Fruit fly (Drosophila melanogaster): ENCODE results near the gene CG42714.

CG42714 gene

dm6 chr3L:6220187-6220586 is 13.7 kb downstream of the CG42714 start, which contains the start of gene CG33946 (continued):
- TF ChIP-seq otp (GFP tag; IDR thresholded peaks at IDR 0.05) = 0 out of 3 replicates have a peak, but pooled peaks have one; percentile 22
- TF ChIP-seq D19B (GFP tag; optimal IDR thresholded peaks at IDR 0.05) = no peak
- TF ChIP-seq jing (GFP tag; optimal IDR thresholded peaks at IDR 0.05) = peak; percentile 1
- TF ChIP-seq Camta (GFP tag; optimal IDR thresholded peaks at IDR 0.05) = no peak
- no peak for TF ChIP-seq CG6854 (GFP tag; optimal IDR thresholded peaks at IDR 0.05)
- no peak for TF ChIP-seq GATAe (GFP tag; conservative IDR thresholded peaks at IDR 0.05)
- TF ChIP-seq CG15269 (tag; optimal IDR thresholded peaks at IDR 0.05) = no peak
- TF ChIP-seq jigr1 (GFP tag; IDR thresholded peaks at IDR 0.05) = no peak
- no peak for TF ChIP-seq gsb-n (tag; optimal IDR thresholded peaks at IDR 0.05)
- TF ChIP-seq zen2 (GFP tag; IDR thresholded peaks at IDR 0.05; ENCODE audit: partially characterized antibody) = no peak
- no peak for TF ChIP-seq CG3407 (GFP tag; optimal IDR thresholded peaks at IDR 0.05)
- no peak for TF ChIP-seq NK7.1 (GFP tag; optimal IDR thresholded peaks at IDR 0.05)
- no peak for TF ChIP-seq CG31224 (GFP tag; IDR thresholded peaks at IDR 0.05)
- TF ChIP-seq CG2116 (GFP tag; optimal IDR thresholded peaks at IDR 0.05) = no peak
- peak; percentile 27 for TF ChIP-seq CG1603 (tag; optimal IDR thresholded peaks at IDR 0.05)
- peak; percentile 30; the same call in 1 of the 2 replicates for TF ChIP-seq Rfx (GFP tag; IDR thresholded peaks at IDR 0.05)
- TF ChIP-seq Doc3 (GFP tag; IDR thresholded peaks at IDR 0.05; ENCODE audit: partially characterized antibody) = no peak
- TF ChIP-seq fd96Cb (tag; optimal IDR thresholded peaks at IDR 0.05) = no peak
- no peak for TF ChIP-seq bowl (GFP tag; IDR thresholded peaks at IDR 0.05)
- TF ChIP-seq Hand (GFP tag; optimal IDR thresholded peaks at IDR 0.05) = no peak
- TF ChIP-seq CG7786 (GFP tag; optimal IDR thresholded peaks at IDR 0.05) = no peak
- TF ChIP-seq Fer2 (tag; optimal IDR thresholded peaks at IDR 0.05) = no peak
- TF ChIP-seq pum (GFP tag; optimal IDR thresholded peaks at IDR 0.05) = peak; percentile 6
- no peak for TF ChIP-seq toy (GFP tag; IDR thresholded peaks at IDR 0.05)
- TF ChIP-seq CG32532 (GFP tag; IDR thresholded peaks at IDR 0.05) = 0 out of 2 replicates have a peak, but pooled peaks have one; percentile 19
- TF ChIP-seq Aef1 (GFP tag; IDR thresholded peaks at IDR 0.05) = 0 out of 3 replicates have a peak, but pooled peaks have one; percentile 23
- TF ChIP-seq fru (optimal IDR thresholded peaks at IDR 0.05) = no peak
- no peak for TF ChIP-seq dati (GFP tag; IDR thresholded peaks at IDR 0.05)
- TF ChIP-seq Pdp1 (GFP tag; optimal IDR thresholded peaks at IDR 0.05) = peak in 1 of 2 experiments; percentile 8
- peak; percentile 88 for TF ChIP-seq sens (GFP tag)
- TF ChIP-seq CG13624 (GFP tag; optimal IDR thresholded peaks at IDR 0.05) = no peak
- peak; percentile 20 to 50 for TF ChIP-seq chif (GFP tag; optimal IDR thresholded peaks at IDR 0.05)
- TF ChIP-seq CG10543 (GFP tag; optimal IDR thresholded peaks at IDR 0.05) = no peak
- TF ChIP-seq ara (GFP tag; IDR thresholded peaks at IDR 0.05) = peak; percentile 42; the same call in 1 of the 2 replicates
- 0 out of 2 replicates have a peak, but pooled peaks have one; percentile 20 for TF ChIP-seq Ptx1 (GFP tag; IDR thresholded peaks at IDR 0.05)
- TF ChIP-seq CG18599 (GFP tag; optimal IDR thresholded peaks at IDR 0.05) = no peak
- TF ChIP-seq CG4424 (GFP tag; optimal IDR thresholded peaks at IDR 0.05) = peak; percentile 35
- TF ChIP-seq Ets97D (GFP tag; optimal IDR thresholded peaks at IDR 0.05) = no peak
- no peak for TF ChIP-seq mirr (GFP tag; optimal IDR thresholded peaks at IDR 0.05)
- TF ChIP-seq esg (GFP tag; conservative IDR thresholded peaks at IDR 0.05) = peak; percentile 54
- no peak for TF ChIP-seq sr (GFP tag; IDR thresholded peaks at IDR 0.05)
- TF ChIP-seq Med (GFP tag) = peak; percentile 82
- peak; percentile 9; the same call in 1 of the 2 replicates for TF ChIP-seq wdn (GFP tag; IDR thresholded peaks at IDR 0.05)
- no peak for TF ChIP-seq CG12659 (GFP tag; optimal IDR thresholded peaks at IDR 0.05)
- TF ChIP-seq Oaz (GFP tag; IDR thresholded peaks at IDR 0.05) = no peak
- TF ChIP-seq crc (GFP tag; optimal IDR thresholded peaks at IDR 0.05) = no peak
- no peak for TF ChIP-seq C15 (GFP tag; IDR thresholded peaks at IDR 0.05)
- no peak for TF ChIP-seq CG14710 (tag; optimal IDR thresholded peaks at IDR 0.05)
- TF ChIP-seq Atf-2 (GFP tag; optimal IDR thresholded peaks at IDR 0.05) = peak; percentile 30
- TF ChIP-seq CG13296 (GFP tag; optimal IDR thresholded peaks at IDR 0.05) = no peak
- TF ChIP-seq HLH4C (GFP tag; IDR thresholded peaks at IDR 0.05; ENCODE audit: partially characterized antibody) = no peak
- no peak for TF ChIP-seq tup (GFP tag; optimal IDR thresholded peaks at IDR 0.05)
